Fruit fly (Drosophila melanogaster) whole organism, embryonic: Measurements from ENCODE around the gene Ldh.

ENCODE experiments used
- Abd-B ChIP-seq: fragments of 200-800 bp; sonication (Bioruptor generic); optimal IDR thresholded peaks from 2 replicates; lab custom pipeline; 2018; ENCODE audit warnings: missing biosample characterization, mild to moderate bottlenecking, missing genetic modification characterization, moderate library complexity
- Awh ChIP-seq: fragments of 200-800 bp; sonication (Bioruptor generic); IDR thresholded peaks from 2 replicates; pipeline ENCODE4, ENCODE4 v1.3.6; 2022; ENCODE audit warnings: missing biosample characterization, missing genetic modification characterization
- CG10147 ChIP-seq: fragments of 200-800 bp; sonication (Bioruptor generic); optimal IDR thresholded peaks from 2 replicates; lab custom pipeline; 2019; ENCODE audit warnings: missing biosample characterization, mild to moderate bottlenecking, missing genetic modification characterization, moderate library complexity
- CG10565 ChIP-seq: fragments of 200-800 bp; sonication (Bioruptor generic); optimal IDR thresholded peaks from 3 replicates; lab custom pipeline; 2016; ENCODE audit warnings: missing biosample characterization, mild to moderate bottlenecking, missing genetic modification characterization
- CG10979 ChIP-seq: fragments of 200-800 bp; sonication (Bioruptor generic); optimal IDR thresholded peaks from 2 replicates; lab custom pipeline; 2018; ENCODE audit warnings: missing biosample characterization, mild to moderate bottlenecking, missing genetic modification characterization, moderate library complexity
- CG12391 ChIP-seq: fragments of 200-800 bp; sonication (Bioruptor generic); optimal IDR thresholded peaks from 3 replicates; lab custom pipeline; 2018; ENCODE audit warnings: missing biosample characterization, mild to moderate bottlenecking, missing genetic modification characterization, moderate library complexity
- CG12744 ChIP-seq: fragments of 200-800 bp; sonication (Bioruptor generic); optimal IDR thresholded peaks from 2 replicates; lab custom pipeline; 2016; ENCODE audit warnings: missing biosample characterization, missing genetic modification characterization
- CG13624 ChIP-seq: fragments of 200-800 bp; sonication (Bioruptor generic); optimal IDR thresholded peaks from 2 replicates; lab custom pipeline; 2016; ENCODE audit warnings: missing biosample characterization, missing genetic modification characterization
- CG14710 ChIP-seq: fragments of 200-800 bp; sonication (Bioruptor generic); optimal IDR thresholded peaks from 3 replicates; lab custom pipeline; 2019; ENCODE audit warnings: missing biosample characterization, mild to moderate bottlenecking, missing genetic modification characterization, moderate library complexity
- CG14860 ChIP-seq: fragments of 200-800 bp; sonication (Bioruptor generic); IDR thresholded peaks from 3 replicates; pipeline ENCODE4 v1.3.6; 2022; ENCODE audit warnings: missing biosample characterization, missing genetic modification characterization; ENCODE audit not compliant: partially characterized antibody
- CG17359 ChIP-seq: fragments of 200-800 bp; sonication (Bioruptor generic); optimal IDR thresholded peaks from 3 replicates; lab custom pipeline; 2018; ENCODE audit warnings: missing biosample characterization, mild to moderate bottlenecking, missing genetic modification characterization, moderate library complexity
- CG17568 ChIP-seq: fragments of 200-800 bp; sonication (Bioruptor generic); optimal IDR thresholded peaks from 2 replicates; lab custom pipeline; 2018; ENCODE audit warnings: missing biosample characterization, mild to moderate bottlenecking, missing genetic modification characterization, moderate library complexity
- CG17829 ChIP-seq: fragments of 200-800 bp; optimal IDR thresholded peaks from 2 replicates; lab custom pipeline; 2019; ENCODE audit warnings: missing biosample characterization, mild to moderate bottlenecking, missing genetic modification characterization, moderate library complexity
- CG32772 ChIP-seq: fragments of 200-800 bp; sonication (Bioruptor generic); IDR thresholded peaks from 2 replicates; pipeline ENCODE4 v1.3.6; 2022; ENCODE audit warnings: missing biosample characterization, missing genetic modification characterization
- CG34224 ChIP-seq: fragments of 200-800 bp; sonication (Bioruptor generic); IDR thresholded peaks from 3 replicates; pipeline ENCODE4 v1.3.6; 2022; ENCODE audit warnings: missing biosample characterization, missing genetic modification characterization; ENCODE audit not compliant: partially characterized antibody
- CG3847 ChIP-seq: fragments of 200-800 bp; sonication (Bioruptor generic); IDR thresholded peaks from 2 replicates; pipeline ENCODE4 v1.3.6; 2022; ENCODE audit warnings: missing biosample characterization, missing genetic modification characterization
- CG4730 ChIP-seq: fragments of 200-800 bp; sonication (Bioruptor generic); IDR thresholded peaks from 2 replicates; pipeline ENCODE4 v1.3.6; 2022; ENCODE audit warnings: missing biosample characterization, missing genetic modification characterization
- CG9215 ChIP-seq: fragments of 200-800 bp; sonication (Bioruptor generic); IDR thresholded peaks from 2 replicates; pipeline ENCODE4 v1.3.6; 2022; ENCODE audit warnings: missing biosample characterization, missing genetic modification characterization
- CTCF ChIP-seq: fragments of 200-800 bp; sonication (Bioruptor generic); optimal IDR thresholded peaks from 2 replicates; lab custom pipeline; 2017; ENCODE audit warnings: missing biosample characterization, mild to moderate bottlenecking, missing genetic modification characterization, moderate library complexity
- CrebB ChIP-seq: fragments of 200-800 bp; sonication (Bioruptor generic); optimal IDR thresholded peaks from 3 replicates; lab custom pipeline; 2018; ENCODE audit warnings: missing biosample characterization, mild to moderate bottlenecking, missing genetic modification characterization
- Fer2 ChIP-seq: fragments of 200-800 bp; sonication (Bioruptor generic); optimal IDR thresholded peaks from 2 replicates; lab custom pipeline; 2018; ENCODE audit warnings: missing biosample characterization, mild to moderate bottlenecking, missing genetic modification characterization, moderate library complexity
- GATAe ChIP-seq: fragments of 200-800 bp; sonication (Bioruptor generic); conservative IDR thresholded peaks from 2 replicates; pipeline ENCODE4 v1.3.6; 2022; ENCODE audit warnings: missing biosample characterization, missing genetic modification characterization
- MBD-R2 ChIP-seq: fragments of 200-800 bp; sonication (Bioruptor generic); IDR thresholded peaks from 2 replicates; pipeline ENCODE4 v1.3.6; 2022; ENCODE audit warnings: missing biosample characterization, missing genetic modification characterization
- NK7.1 ChIP-seq: fragments of 200-800 bp; sonication (Bioruptor generic); optimal IDR thresholded peaks from 3 replicates; lab custom pipeline; 2016; ENCODE audit warnings: missing biosample characterization, missing genetic modification characterization
- Neu2 ChIP-seq: fragments of 200-800 bp; sonication (Bioruptor generic); optimal IDR thresholded peaks from 3 replicates; lab custom pipeline; 2016; ENCODE audit warnings: missing biosample characterization, missing genetic modification characterization, borderline replicate concordance
- Poxn ChIP-seq: fragments of 200-800 bp; sonication (Bioruptor generic); IDR thresholded peaks from 2 replicates; pipeline ENCODE4 v1.3.6; 2022; ENCODE audit warnings: missing biosample characterization, missing genetic modification characterization
- Sry-β ChIP-seq: fragments of 200-800 bp; sonication (Bioruptor generic); optimal IDR thresholded peaks from 2 replicates; lab custom pipeline; 2018; ENCODE audit warnings: missing biosample characterization, mild to moderate bottlenecking, missing genetic modification characterization, moderate library complexity
- Sry-δ ChIP-seq: fragments of 200-800 bp; sonication (Bioruptor generic); optimal IDR thresholded peaks from 2 replicates; lab custom pipeline; 2016; ENCODE audit warnings: missing biosample characterization, missing genetic modification characterization
- Tbp ChIP-seq: fragments of >200 bp; optimal IDR thresholded peaks from 2 replicates; lab custom pipeline; 2018; ENCODE audit warnings: missing biosample characterization, missing genetic modification characterization
- YL-1 ChIP-seq: fragments of 200-800 bp; sonication (Bioruptor generic); optimal IDR thresholded peaks from 3 replicates; lab custom pipeline; 2017; ENCODE audit warnings: missing biosample characterization, mild to moderate bottlenecking, missing genetic modification characterization
- bab2 ChIP-seq: fragments of 200-800 bp; sonication (Bioruptor generic); optimal IDR thresholded peaks from 2 replicates; lab custom pipeline; 2016; ENCODE audit warnings: missing biosample characterization, missing genetic modification characterization
- bowl ChIP-seq: fragments of 200-800 bp; sonication (Bioruptor generic); IDR thresholded peaks from 2 replicates; pipeline ENCODE4 v1.3.6; 2022; ENCODE audit warnings: missing biosample characterization, missing genetic modification characterization
- cg ChIP-seq: fragments of 200-800 bp; sonication (Bioruptor generic); optimal IDR thresholded peaks from 3 replicates; lab custom pipeline; 2019; ENCODE audit warnings: missing biosample characterization, mild to moderate bottlenecking, missing genetic modification characterization, moderate library complexity
- da ChIP-seq: fragments of 200-800 bp; sonication (Bioruptor generic); optimal IDR thresholded peaks from 2 replicates; lab custom pipeline; 2016; ENCODE audit warnings: missing biosample characterization, missing genetic modification characterization
- danr ChIP-seq: fragments of 200-800 bp; sonication (Bioruptor generic); IDR thresholded peaks from 2 replicates; pipeline ENCODE4 v1.3.6; 2022; ENCODE audit warnings: missing biosample characterization, missing genetic modification characterization
- dysf ChIP-seq: fragments of 200-800 bp; sonication (Bioruptor generic); IDR thresholded peaks from 3 replicates; pipeline ENCODE4 v1.3.6; 2022; ENCODE audit warnings: missing biosample characterization, missing genetic modification characterization
- ftz-f1 ChIP-seq: fragments of 200-800 bp; sonication (Bioruptor generic); optimal IDR thresholded peaks from 2 replicates; lab custom pipeline; 2016; ENCODE audit warnings: missing biosample characterization, missing genetic modification characterization
- fu2 ChIP-seq: fragments of 200-800 bp; sonication (Bioruptor generic); optimal IDR thresholded peaks from 2 replicates; lab custom pipeline; 2016; ENCODE audit warnings: missing biosample characterization, missing genetic modification characterization
- ind ChIP-seq: fragments of 200-800 bp; sonication (Bioruptor generic); optimal IDR thresholded peaks from 3 replicates; lab custom pipeline; 2016; ENCODE audit warnings: missing biosample characterization, missing genetic modification characterization
- inv ChIP-seq: fragments of 200-800 bp; sonication (Bioruptor generic); IDR thresholded peaks from 2 replicates; pipeline ENCODE4 v1.3.6; 2022; ENCODE audit warnings: missing biosample characterization, missing genetic modification characterization; ENCODE audit not compliant: partially characterized antibody
- ken ChIP-seq: fragments of 200-800 bp; sonication (Bioruptor generic); IDR thresholded peaks from 3 replicates; pipeline ENCODE4 v1.3.6; 2022; ENCODE audit warnings: missing biosample characterization, missing genetic modification characterization
- lmd ChIP-seq: fragments of 200-800 bp; sonication (Bioruptor generic); IDR thresholded peaks from 2 replicates; pipeline ENCODE4 v1.3.6; 2022; ENCODE audit warnings: missing biosample characterization, missing genetic modification characterization
- nom ChIP-seq: fragments of 200-800 bp; sonication (Bioruptor generic); optimal IDR thresholded peaks from 2 replicates; lab custom pipeline; 2017; ENCODE audit warnings: missing biosample characterization, missing genetic modification characterization, mild to moderate bottlenecking, moderate library complexity, missing genetic modification reagents
- org-1 ChIP-seq: fragments of 200-800 bp; sonication (Bioruptor generic); optimal IDR thresholded peaks from 2 replicates; lab custom pipeline; 2017; ENCODE audit warnings: missing biosample characterization, missing genetic modification characterization
- pho ChIP-seq: fragments of 200-800 bp; sonication (Bioruptor generic); optimal IDR thresholded peaks from 2 replicates; lab custom pipeline; 2016; ENCODE audit warnings: missing biosample characterization, missing genetic modification characterization
- pros ChIP-seq: fragments of 200-800 bp; sonication (Bioruptor generic); optimal IDR thresholded peaks from 3 replicates; lab custom pipeline; 2019; ENCODE audit warnings: missing biosample characterization, mild to moderate bottlenecking, missing genetic modification characterization, moderate library complexity
- sens ChIP-seq: fragments of 200-800 bp; sonication (Bioruptor generic); peaks from one replicate; lab custom pipeline; 2016; ENCODE audit warnings: missing biosample characterization, missing genetic modification characterization
- sens-2 ChIP-seq: fragments of 200-800 bp; sonication (Bioruptor generic); IDR thresholded peaks from 2 replicates; pipeline ENCODE4 v1.3.6; 2022; ENCODE audit warnings: missing biosample characterization, missing genetic modification characterization
- sisA ChIP-seq: fragments of 200-800 bp; sonication (Bioruptor generic); IDR thresholded peaks from 2 replicates; pipeline ENCODE4 v1.3.6; 2022; ENCODE audit warnings: missing biosample characterization, missing genetic modification characterization
- stwl ChIP-seq: fragments of 200-800 bp; sonication (Bioruptor generic); optimal IDR thresholded peaks from 3 replicates; lab custom pipeline; 2018; ENCODE audit warnings: missing biosample characterization, mild to moderate bottlenecking, missing genetic modification characterization, moderate library complexity
- trh ChIP-seq: fragments of 200-800 bp; sonication (Bioruptor generic); optimal IDR thresholded peaks from 2 replicates; lab custom pipeline; 2016; ENCODE audit warnings: missing biosample characterization, missing genetic modification characterization
- twi ChIP-seq: fragments of 200-800 bp; optimal IDR thresholded peaks from 2 replicates; lab custom pipeline; 2019; ENCODE audit warnings: missing biosample characterization, mild to moderate bottlenecking, missing genetic modification characterization, moderate library complexity

Ldh gene

dm6 chr3L:6217212-6217611 is 45.3 kb downstream of the Ldh start (continued):
- TF ChIP-seq sens (GFP tag; lab: Kevin White, UChicago): peak; percentile 94
- TF ChIP-seq YL-1: no peak
- peak; percentile 39 for TF ChIP-seq org-1 (GFP tag; lab: Kevin White, UChicago)
- TF ChIP-seq CTCF (GFP tag; lab: Kevin White, UChicago): no peak
- TF ChIP-seq Fer2 (tag; lab: Kevin White, UChicago): no peak
- peak; percentile 89 for TF ChIP-seq CG10979 (tag; lab: Kevin White, UChicago)
- no peak for TF ChIP-seq Sry-δ (GFP tag; lab: Kevin White, UChicago)
- peak; percentile 45; the same call in 1 of the 2 replicates for TF ChIP-seq CG32772 (GFP tag; lab: Robert Waterston, UW)
- TF ChIP-seq danr: no peak; the same call in 1 of the 2 replicates
- peak; percentile 19 for TF ChIP-seq trh (GFP tag; lab: Kevin White, UChicago)
- TF ChIP-seq CG3847 (GFP tag; lab: Robert Waterston, UW): 0 out of 2 replicates have a peak, but pooled peaks have one; percentile 4
- no peak for TF ChIP-seq fu2
- TF ChIP-seq CrebB: no peak
- TF ChIP-seq CG17568 (GFP tag; lab: Kevin White, UChicago): no peak
- TF ChIP-seq CG17829 (tag; lab: Kevin White, UChicago): peak; percentile 84
- TF ChIP-seq Abd-B (GFP tag; lab: Kevin White, UChicago): peak; percentile 42
- no peak for TF ChIP-seq stwl (tag; lab: Kevin White, UChicago)
- no peak for TF ChIP-seq bowl (GFP tag; lab: Robert Waterston, UW)
- TF ChIP-seq CG9215 (GFP tag; lab: Robert Waterston, UW): no peak
- TF ChIP-seq CG34224 (GFP tag; lab: Robert Waterston, UW): no peak
- TF ChIP-seq CG14710: peak; percentile 81
- TF ChIP-seq CG10565 (GFP tag; lab: Kevin White, UChicago): no peak
- no peak for TF ChIP-seq Sry-β (GFP tag; lab: Kevin White, UChicago)
- TF ChIP-seq ftz-f1: no peak
- TF ChIP-seq CG12744 (GFP tag; lab: Kevin White, UChicago): no peak
- no peak for TF ChIP-seq pho (GFP tag; lab: Kevin White, UChicago)
- peak; percentile 97 for TF ChIP-seq twi (tag; lab: Kevin White, UChicago)
- TF ChIP-seq bab2 (GFP tag; lab: Kevin White, UChicago): peak; percentile 53
- peak; percentile 80 for TF ChIP-seq CG17359 (tag; lab: Kevin White, UChicago)
- no peak for TF ChIP-seq da (GFP tag; lab: Kevin White, UChicago)
- TF ChIP-seq nom (GFP tag; lab: Kevin White, UChicago): no peak
- TF ChIP-seq inv (GFP tag; lab: Robert Waterston, UW): no peak
- TF ChIP-seq lmd (GFP tag; lab: Robert Waterston, UW): peak; percentile 15; the same call in 1 of the 2 replicates
- TF ChIP-seq CG10147 (GFP tag; lab: Kevin White, UChicago): peak; percentile 31
- TF ChIP-seq CG13624 (GFP tag; lab: Kevin White, UChicago): no peak
- TF ChIP-seq NK7.1 (GFP tag; lab: Kevin White, UChicago): no peak
- no peak for TF ChIP-seq CG14860 (GFP tag; lab: Robert Waterston, UW)
- no peak for TF ChIP-seq Tbp (GFP tag; lab: Kevin White, UChicago)
- TF ChIP-seq pros (GFP tag; lab: Kevin White, UChicago): no peak
- TF ChIP-seq Neu2 (GFP tag; lab: Kevin White, UChicago): no peak
- TF ChIP-seq dysf (GFP tag; lab: Robert Waterston, UW): peak; percentile 48; the same call in 1 of the 3 replicates
- TF ChIP-seq GATAe: no peak
- TF ChIP-seq sisA (GFP tag; lab: Robert Waterston, UW): peak; percentile 53; the same call in 1 of the 2 replicates
- no peak for TF ChIP-seq Poxn (GFP tag; lab: Robert Waterston, UW)
- peak; percentile 63 for TF ChIP-seq CG4730 (GFP tag; lab: Robert Waterston, UW)
- peak; percentile 48; the same call in 1 of the 2 replicates for TF ChIP-seq sens-2 (GFP tag; lab: Robert Waterston, UW)
- TF ChIP-seq ken (GFP tag; lab: Robert Waterston, UW): peak; percentile 70; the same call in 1 of the 3 replicates
- no peak for TF ChIP-seq cg (GFP tag; lab: Kevin White, UChicago)
- TF ChIP-seq Awh (GFP tag; lab: Robert Waterston, UW): peak; percentile 78
- no peak for TF ChIP-seq MBD-R2 (GFP tag; lab: Robert Waterston, UW)
- TF ChIP-seq ind (GFP tag; lab: Kevin White, UChicago): peak; percentile 55
- peak; percentile 89 for TF ChIP-seq CG12391 (tag; lab: Kevin White, UChicago)
